Worm (Caenorhabditis elegans) whole organism, L1 larva: ENCODE results near the gene pptr-2.
A peak's percentile ranks its signal among the peaks of the same experiment; 100 is the strongest.

Source experiments
- C34B4.2 ChIP-seq: sonication (generic microtip); optimal IDR thresholded peaks from 2 replicates; lab custom pipeline; 2017; ENCODE audit warnings: mild to moderate bottlenecking, missing genetic modification characterization, missing compliant biosample characterization
- F16B12.6 ChIP-seq: fragments of 150-350 bp; optimal IDR thresholded peaks from 2 replicates; lab custom pipeline; 2014; ENCODE audit warnings: missing biosample characterization, missing genetic modification characterization
- Y116A8C.19 ChIP-seq: sonication (generic microtip); optimal IDR thresholded peaks from 2 replicates; lab custom pipeline; 2016; ENCODE audit warnings: missing compliant biosample characterization, missing genetic modification characterization, borderline replicate concordance
- aha-1 ChIP-seq: fragments of 150-350 bp; optimal IDR thresholded peaks from 2 replicates; lab custom pipeline; 2014; ENCODE audit warnings: missing biosample characterization, missing genetic modification characterization
- alr-1 ChIP-seq: fragments of 200-800 bp; sonication (Bioruptor generic); optimal IDR thresholded peaks from 2 replicates; lab custom pipeline; 2018; ENCODE audit warnings: borderline replicate concordance, mild to moderate bottlenecking, missing genetic modification characterization, missing compliant biosample characterization
- aly-2 ChIP-seq: fragments of 150-350 bp; optimal IDR thresholded peaks from 2 replicates; lab custom pipeline; 2014; ENCODE audit warnings: missing biosample characterization, missing genetic modification characterization
- ama-1 ChIP-seq: fragments of 150-350 bp; optimal IDR thresholded peaks from 2 replicates; lab custom pipeline; 2014
- blmp-1 ChIP-seq: fragments of 150-350 bp; optimal IDR thresholded peaks from 2 replicates; lab custom pipeline; 2014; ENCODE audit warnings: missing biosample characterization, missing genetic modification characterization
- ceh-63 ChIP-seq: fragments of 200-800 bp; sonication (Bioruptor generic); optimal IDR thresholded peaks from 2 replicates; lab custom pipeline; 2018; ENCODE audit warnings: mild to moderate bottlenecking, missing genetic modification characterization, missing compliant biosample characterization
- ceh-88 ChIP-seq: fragments of 200-800 bp; sonication (Bioruptor generic); IDR thresholded peaks from 2 replicates; pipeline ENCODE4 v1.3.6; 2022; ENCODE audit warnings: missing genetic modification characterization, missing compliant biosample characterization
- ces-1 ChIP-seq: fragments of 150-350 bp; optimal IDR thresholded peaks from 2 replicates; lab custom pipeline; 2014; ENCODE audit warnings: missing biosample characterization, missing genetic modification reagents, missing genetic modification characterization
- efl-1 ChIP-seq, 4 experiments: fragments of 150-350 bp; optimal IDR thresholded peaks in 3 of 4; peaks in 1 of 4; 1 replicate in 1 of 4; 2 replicates in 3 of 4; lab custom pipeline; 2014; ENCODE audit warnings: missing biosample characterization in 2 of 4, missing genetic modification characterization in 2 of 4, missing genetic modification reagents in 2 of 4
- egl-13 ChIP-seq: sonication (generic microtip); optimal IDR thresholded peaks from 2 replicates; lab custom pipeline; 2016; ENCODE audit warnings: missing genotype, missing genetic modification reagents, missing genetic modification characterization, missing compliant biosample characterization
- elt-2 ChIP-seq: sonication (generic microtip); optimal IDR thresholded peaks from 2 replicates; lab custom pipeline; 2016; ENCODE audit warnings: missing genetic modification characterization, mild to moderate bottlenecking, inconsistent platforms, missing compliant biosample characterization, missing genetic modification reagents
- elt-3 ChIP-seq, 6 experiments: fragments of 150-350 bp in 1 of 6; sonication (generic microtip); optimal IDR thresholded peaks; 2 replicates each; lab custom pipeline; 2017 to 2018; ENCODE audit warnings: missing biosample characterization in 6 of 6, missing genetic modification characterization in 6 of 6, inconsistent platforms in 1 of 6
- fkh-10 ChIP-seq: sonication (generic microtip); optimal IDR thresholded peaks from 2 replicates; lab custom pipeline; 2017; ENCODE audit warnings: missing biosample characterization, missing genetic modification reagents, missing genetic modification characterization
- fkh-8 ChIP-seq: sonication (generic microtip); optimal IDR thresholded peaks from 2 replicates; lab custom pipeline; 2016; ENCODE audit warnings: mild to moderate bottlenecking, missing genetic modification characterization, missing compliant biosample characterization
- fos-1 ChIP-seq: fragments of 150-350 bp; optimal IDR thresholded peaks from 2 replicates; lab custom pipeline; 2014; ENCODE audit warnings: missing biosample characterization, missing genetic modification characterization
- grh-1 ChIP-seq: fragments of 200-800 bp; sonication (Bioruptor generic); IDR thresholded peaks from 2 replicates; pipeline ENCODE4 v1.3.6; 2022; ENCODE audit warnings: missing genetic modification reagents, missing genetic modification characterization, missing compliant biosample characterization
- hlh-17 ChIP-seq: fragments of 200-800 bp; sonication (Bioruptor generic); optimal IDR thresholded peaks from 2 replicates; lab custom pipeline; 2018; ENCODE audit warnings: missing genetic modification characterization, mild to moderate bottlenecking, missing compliant biosample characterization, moderate library complexity, borderline replicate concordance
- hlh-4 ChIP-seq: sonication (generic microtip); optimal IDR thresholded peaks from 2 replicates; lab custom pipeline; 2016; ENCODE audit warnings: mild to moderate bottlenecking, missing genetic modification characterization, missing compliant biosample characterization
- jun-1 ChIP-seq: fragments of 150-350 bp; optimal IDR thresholded peaks from 2 replicates; lab custom pipeline; 2014; ENCODE audit warnings: missing biosample characterization, missing genetic modification reagents, missing genetic modification characterization
- lin-13 ChIP-seq: fragments of 150-350 bp; optimal IDR thresholded peaks from 2 replicates; lab custom pipeline; 2014; ENCODE audit warnings: missing biosample characterization, missing genetic modification reagents, missing genetic modification characterization
- lin-35 ChIP-seq, 2 experiments: fragments of 150-350 bp; optimal IDR thresholded peaks; 2 replicates each; lab custom pipeline; 2014; ENCODE audit warnings: missing biosample characterization in 2 of 2, missing genetic modification characterization in 2 of 2, missing genetic modification reagents in 2 of 2
- lin-39 ChIP-seq: fragments of 150-350 bp; optimal IDR thresholded peaks from 2 replicates; lab custom pipeline; 2014; ENCODE audit warnings: missing biosample characterization, missing genetic modification reagents, missing genetic modification characterization
- lir-3 ChIP-seq: sonication (generic microtip); optimal IDR thresholded peaks from 2 replicates; lab custom pipeline; 2016; ENCODE audit warnings: mild to moderate bottlenecking, missing genetic modification characterization, moderate library complexity, missing compliant biosample characterization; ENCODE audit not compliant: poor library complexity
- mab-9 ChIP-seq: fragments of 200-800 bp; sonication (Bioruptor generic); IDR thresholded peaks from 2 replicates; pipeline ENCODE4 v1.3.6; 2022; ENCODE audit warnings: missing genetic modification reagents, missing genetic modification characterization, missing compliant biosample characterization
- mdl-1 ChIP-seq, 2 experiments: fragments of 150-350 bp; optimal IDR thresholded peaks; 2 replicates each; lab custom pipeline; 2014 to 2017; ENCODE audit warnings: missing biosample characterization in 2 of 2, missing genetic modification characterization in 2 of 2, inconsistent platforms in 1 of 2
- nhr-11 ChIP-seq: fragments of 150-350 bp; optimal IDR thresholded peaks from 2 replicates; lab custom pipeline; 2014; ENCODE audit warnings: missing biosample characterization, missing genetic modification characterization
- nhr-19 ChIP-seq: fragments of 200-800 bp; sonication (Bioruptor generic); conservative IDR thresholded peaks from 2 replicates; pipeline ENCODE4 v1.3.6; 2022; ENCODE audit warnings: missing genetic modification characterization, missing compliant biosample characterization
- nhr-237 ChIP-seq: fragments of 150-350 bp; optimal IDR thresholded peaks from 2 replicates; lab custom pipeline; 2014; ENCODE audit warnings: missing biosample characterization, missing genetic modification characterization
- nhr-47 ChIP-seq: sonication (generic microtip); optimal IDR thresholded peaks from 2 replicates; lab custom pipeline; 2016; ENCODE audit warnings: mild to moderate bottlenecking, missing genetic modification characterization, moderate library complexity, missing compliant biosample characterization
- nhr-71 ChIP-seq: sonication (generic microtip); optimal IDR thresholded peaks from 2 replicates; lab custom pipeline; 2016; ENCODE audit warnings: mild to moderate bottlenecking, missing genetic modification characterization, moderate library complexity, missing compliant biosample characterization
- nhr-76 ChIP-seq: sonication (generic microtip); optimal IDR thresholded peaks from 2 replicates; lab custom pipeline; 2017; ENCODE audit warnings: missing biosample characterization, missing genetic modification characterization
- nhr-84 ChIP-seq: sonication (generic microtip); optimal IDR thresholded peaks from 2 replicates; lab custom pipeline; 2017; ENCODE audit warnings: missing biosample characterization, missing genetic modification characterization
- nhr-90 ChIP-seq: sonication (generic microtip); optimal IDR thresholded peaks from 2 replicates; lab custom pipeline; 2016; ENCODE audit warnings: mild to moderate bottlenecking, missing genetic modification characterization, missing compliant biosample characterization; ENCODE audit not compliant: poor library complexity
- pag-3 ChIP-seq: sonication (generic microtip); optimal IDR thresholded peaks from 2 replicates; lab custom pipeline; 2017; ENCODE audit warnings: missing genetic modification characterization, mild to moderate bottlenecking, missing compliant biosample characterization, antibody characterized with exemption, borderline replicate concordance; ENCODE audit not compliant: insufficient read depth
- pax-3 ChIP-seq: fragments of 200-800 bp; sonication (Bioruptor generic); optimal IDR thresholded peaks from 2 replicates; lab custom pipeline; 2018; ENCODE audit warnings: mild to moderate bottlenecking, missing genetic modification characterization, moderate library complexity, missing compliant biosample characterization
- rnt-1 ChIP-seq: sonication (generic microtip); optimal IDR thresholded peaks from 2 replicates; lab custom pipeline; 2016; ENCODE audit warnings: mild to moderate bottlenecking, missing genetic modification characterization, moderate library complexity, missing compliant biosample characterization
- swsn-7 ChIP-seq: sonication (generic microtip); optimal IDR thresholded peaks from 2 replicates; lab custom pipeline; 2016; ENCODE audit warnings: missing genetic modification characterization, missing compliant biosample characterization
- tbx-2 ChIP-seq: sonication (generic microtip); optimal IDR thresholded peaks from 2 replicates; lab custom pipeline; 2016; ENCODE audit warnings: missing genetic modification characterization, missing compliant biosample characterization
- tlp-1 ChIP-seq: fragments of 150-350 bp; optimal IDR thresholded peaks from 2 replicates; lab custom pipeline; 2014; ENCODE audit warnings: missing biosample characterization, missing genetic modification characterization
- unc-130 ChIP-seq: fragments of 150-350 bp; optimal IDR thresholded peaks from 2 replicates; lab custom pipeline; 2017; ENCODE audit warnings: missing biosample characterization, missing genetic modification characterization, inconsistent platforms
- unc-62 ChIP-seq: fragments of 150-350 bp; optimal IDR thresholded peaks from 2 replicates; lab custom pipeline; 2014; ENCODE audit warnings: missing biosample characterization, missing genetic modification reagents, missing genetic modification characterization
- unc-98 ChIP-seq: fragments of 200-800 bp; sonication (Bioruptor generic); IDR thresholded peaks from 2 replicates; pipeline ENCODE4 v1.3.6; 2022; ENCODE audit warnings: missing genetic modification characterization, missing compliant biosample characterization
- vab-15 ChIP-seq: sonication (generic microtip); optimal IDR thresholded peaks from 2 replicates; lab custom pipeline; 2017; ENCODE audit warnings: missing genotype, mild to moderate bottlenecking, missing genetic modification characterization, missing compliant biosample characterization
- zag-1 ChIP-seq: fragments of 150-350 bp; optimal IDR thresholded peaks from 2 replicates; lab custom pipeline; 2014; ENCODE audit warnings: missing biosample characterization, missing genetic modification characterization
- zip-4 ChIP-seq: fragments of 200-800 bp; sonication (Bioruptor generic); optimal IDR thresholded peaks from 2 replicates; lab custom pipeline; 2018; ENCODE audit warnings: mild to moderate bottlenecking, missing genetic modification characterization, moderate library complexity, missing compliant biosample characterization
- ztf-4 ChIP-seq: fragments of 150-350 bp; optimal IDR thresholded peaks from 2 replicates; lab custom pipeline; 2014; ENCODE audit warnings: missing biosample characterization, missing genetic modification characterization

Gene pptr-2

DNA sequence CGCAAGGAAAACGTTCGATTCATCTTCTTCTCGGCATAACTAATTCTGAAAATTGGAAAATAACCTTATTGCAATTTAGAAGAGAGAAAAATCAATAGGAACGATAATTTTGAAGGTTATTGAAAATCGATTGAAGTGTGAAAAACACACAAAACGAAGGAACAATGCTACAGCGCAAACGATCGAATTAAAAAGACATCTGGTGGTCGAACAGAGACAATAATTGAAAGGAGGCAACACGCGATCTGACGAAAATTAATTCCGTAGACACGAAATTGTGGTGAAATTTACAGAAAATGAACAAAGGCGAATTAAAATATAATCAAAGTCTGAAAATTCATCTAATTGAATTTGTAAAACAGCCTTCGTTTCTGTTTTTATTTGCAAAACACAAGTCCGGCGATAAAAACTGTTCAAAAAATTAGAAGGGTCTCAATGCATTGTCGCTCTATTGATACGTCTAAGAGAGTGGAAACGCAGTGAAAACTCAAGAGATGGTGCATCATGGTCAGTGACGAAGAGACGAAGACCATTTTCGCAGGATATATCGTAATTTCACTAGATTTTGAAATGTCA is 4.7 kb upstream of the pptr-2 start, which contains the start of gene pak-2 (continued):
- TF ChIP-seq unc-62 (GFP tag; lab: Kevin White, UChicago) (no peak), nhr-76 (tag; lab: Kevin White, UChicago) (no peak), elt-2 (tag; lab: Kevin White, UChicago) (peak; percentile 58), ztf-4 (tag; lab: Kevin White, UChicago) (no peak), nhr-90 (tag; lab: Kevin White, UChicago) (peak; percentile 85), rnt-1 (peak; percentile 88), zag-1 (peak; percentile 31), jun-1 (tag; lab: Kevin White, UChicago) (no peak), mab-9 (peak; percentile 53; the same call in 1 of the 2 replicates), Y116A8C.19 (tag; lab: Kevin White, UChicago) (no peak), ama-1 (no peak), hlh-4 (tag; lab: Kevin White, UChicago) (peak; percentile 39), lin-13 (GFP tag; lab: Kevin White, UChicago) (peak; percentile 74), unc-98 (peak; percentile 76; the same call in 1 of the 2 replicates), nhr-19 (GFP tag; lab: Robert Waterston, UW) (peak; percentile 80), lin-35 (GFP tag; optimal IDR thresholded peaks at IDR 0.05; lab: Kevin White, UChicago) (peak; percentile 74 to 89), efl-1 (optimal IDR thresholded peaks at IDR 0.05; lab: Kevin White, UChicago) (peak; percentile 78 to 84), efl-1 (GFP tag; optimal IDR thresholded peaks at IDR 0.05 in 1 of 2; lab: Kevin White, UChicago) (peak; percentile 69 to 96), lir-3 (peak; percentile 90), pag-3 (no peak), unc-130 (tag; lab: Kevin White, UChicago) (peak; percentile 11), fos-1 (tag; lab: Kevin White, UChicago) (peak; percentile 60), grh-1 (GFP tag; lab: Robert Waterston, UW) (peak; percentile 31; the same call in 1 of the 2 replicates), tlp-1 (tag; lab: Kevin White, UChicago) (no peak), egl-13 (tag; lab: Kevin White, UChicago) (peak; percentile 71), hlh-17 (no peak), zip-4 (GFP tag; lab: Kevin White, UChicago) (no peak), nhr-84 (tag; lab: Kevin White, UChicago) (no peak), mdl-1 (tag; optimal IDR thresholded peaks at IDR 0.05; lab: Kevin White, UChicago) (peak in 1 of 2 experiments; percentile 18), nhr-47 (tag; lab: Kevin White, UChicago) (peak; percentile 90), ces-1 (no peak), nhr-237 (peak; percentile 59), blmp-1 (peak; percentile 75), swsn-7 (tag; lab: Kevin White, UChicago) (peak; percentile 80), elt-3 (tag; optimal IDR thresholded peaks at IDR 0.05; lab: Kevin White, UChicago) (peak in 2 of 6 experiments; percentile 2 to 41), nhr-71 (tag; lab: Kevin White, UChicago) (peak; percentile 93), alr-1 (tag; lab: Kevin White, UChicago) (no peak)

DNA sequence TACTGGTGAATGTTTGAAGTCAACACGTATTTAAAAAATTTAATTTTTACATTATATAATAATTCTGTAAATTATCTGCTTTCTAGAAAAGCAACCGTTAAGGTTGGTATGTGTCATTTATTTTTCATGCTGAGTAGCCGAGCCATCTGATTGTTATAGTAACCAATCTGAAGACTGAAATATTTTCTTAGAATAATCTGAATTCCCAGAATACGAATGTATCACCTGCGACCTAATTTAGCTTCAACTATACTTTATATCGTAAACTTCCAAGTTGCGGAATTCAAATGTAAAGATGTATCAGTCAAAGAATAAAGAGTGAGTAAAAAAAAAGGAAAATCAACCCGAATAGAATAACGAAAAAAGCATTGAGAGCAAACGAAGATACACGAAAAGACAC is 1.5 kb downstream of the pptr-2 start:
- TF ChIP-seq ceh-63 (GFP tag; lab: Kevin White, UChicago) (no peak), mdl-1 (tag; optimal IDR thresholded peaks at IDR 0.05; lab: Kevin White, UChicago) (no peak), nhr-47 (tag; lab: Kevin White, UChicago) (peak; percentile 34), tbx-2 (no peak), fkh-8 (tag; lab: Kevin White, UChicago) (peak; percentile 47), aha-1 (tag; lab: Kevin White, UChicago) (no peak), C34B4.2 (no peak), pag-3 (no peak), nhr-71 (tag; lab: Kevin White, UChicago) (peak; percentile 42), nhr-76 (tag; lab: Kevin White, UChicago) (no peak), nhr-11 (no peak), pax-3 (no peak), lin-35 (GFP tag; optimal IDR thresholded peaks at IDR 0.05; lab: Kevin White, UChicago) (no peak), hlh-4 (tag; lab: Kevin White, UChicago) (peak; percentile 94), vab-15 (tag; lab: Kevin White, UChicago) (no peak), F16B12.6 (tag; lab: Kevin White, UChicago) (no peak), elt-2 (tag; lab: Kevin White, UChicago) (no peak), ama-1 (no peak), lin-39 (tag; lab: Kevin White, UChicago) (no peak), nhr-237 (no peak), Y116A8C.19 (tag; lab: Kevin White, UChicago) (no peak), elt-3 (tag; optimal IDR thresholded peaks at IDR 0.05; lab: Kevin White, UChicago) (no peak), aly-2 (no peak), fkh-10 (GFP tag; lab: Kevin White, UChicago) (peak; percentile 2), jun-1 (tag; lab: Kevin White, UChicago) (no peak), ceh-88 (GFP tag; lab: Robert Waterston, UW) (no peak)
